Worm (Caenorhabditis elegans): ENCODE data around the gene C06A6.4.

DNA sequence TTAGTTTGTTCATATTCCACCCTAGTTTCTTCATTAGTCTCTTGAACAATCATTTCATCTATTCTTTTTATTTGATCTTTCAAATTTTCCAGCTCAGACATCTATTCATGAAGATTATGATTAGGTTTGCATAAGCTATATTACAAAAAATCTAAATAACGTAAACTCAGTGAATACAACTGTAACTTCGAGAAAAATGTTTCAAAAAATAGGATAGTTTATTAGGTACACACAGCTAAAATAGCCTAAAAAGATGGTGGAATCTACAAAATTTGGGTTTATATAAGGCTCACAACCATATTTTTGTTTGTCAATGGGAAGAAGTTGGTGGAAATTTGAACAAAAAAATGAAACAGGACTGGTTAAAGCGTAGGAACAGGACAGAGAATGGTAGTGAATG is 16.4 kb downstream of the C06A6.4 start, which contains the start of gene zgpa-1:
- TF ChIP-seq rec-8 (tag; optimal IDR thresholded peaks at IDR 0.05) = no peak
- TF ChIP-seq dpff-1 (tag; optimal IDR thresholded peaks at IDR 0.05) = no peak
- no peak for TF ChIP-seq bed-2 (GFP tag; IDR thresholded peaks at IDR 0.05)
- no peak for TF ChIP-seq pbrm-1 (GFP tag; IDR thresholded peaks at IDR 0.05)
- TF ChIP-seq lsl-1 (GFP tag; optimal IDR thresholded peaks at IDR 0.05) = no peak
- no peak for TF ChIP-seq mel-28 (tag; optimal IDR thresholded peaks at IDR 0.05; ENCODE audit: borderline replicate concordance)
